Worm (Caenorhabditis elegans): ENCODE results near the gene syf-3.

syf-3 gene

DNA sequence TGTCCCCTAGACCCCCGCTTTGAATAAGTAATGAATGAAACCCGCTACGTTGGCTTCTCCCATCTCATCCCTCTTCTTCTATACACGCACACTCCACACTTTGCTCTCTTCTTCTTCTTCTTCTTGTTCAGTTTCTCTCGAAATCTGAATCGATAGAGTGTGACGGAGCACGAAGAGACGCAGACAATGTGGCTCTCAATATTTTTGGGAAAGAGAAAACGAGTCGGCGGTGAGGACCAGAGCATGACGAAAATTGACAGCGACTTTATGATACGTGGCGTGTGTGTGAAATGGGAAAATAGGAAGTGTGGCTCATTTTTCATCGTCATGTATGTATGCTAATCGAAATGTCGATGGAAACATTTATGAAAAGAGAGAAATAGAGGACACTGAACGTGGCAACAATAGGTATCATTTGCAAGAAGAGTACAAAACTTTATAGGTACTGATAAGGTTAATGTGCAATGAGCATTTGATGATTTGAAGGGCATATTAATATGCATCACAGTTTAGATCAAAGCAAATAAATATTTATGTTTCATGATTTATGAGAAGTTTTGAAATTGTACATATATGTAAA lies 51.8 kb downstream of the syf-3 start (continued):
- TF ChIP-seq mdl-1 (tag; optimal IDR thresholded peaks at IDR 0.05), result peak in 1 of 2 experiments; percentile 46
- TF ChIP-seq dmd-4 (tag; optimal IDR thresholded peaks at IDR 0.05), result no peak
- TF ChIP-seq blmp-1 (tag; optimal IDR thresholded peaks at IDR 0.05; ENCODE audit: insufficient read depth), result no peak
- no peak for TF ChIP-seq nhr-21 (tag; optimal IDR thresholded peaks at IDR 0.05)
- peak; percentile 67 for TF ChIP-seq F13H6.1 (tag; optimal IDR thresholded peaks at IDR 0.05)
- no peak for TF ChIP-seq gmeb-1 (tag; optimal IDR thresholded peaks at IDR 0.05)
- no peak for TF ChIP-seq sma-3 (GFP tag; optimal IDR thresholded peaks at IDR 0.05)
